Fruit fly (Drosophila melanogaster) whole organism, wandering third instar larva: ENCODE measurements around the gene CG8032.
A peak's percentile ranks its signal among the peaks of the same experiment; 100 is the strongest.

Source experiments
- Abd-B ChIP-seq: fragments of >200 bp; optimal IDR thresholded peaks from 2 replicates; lab custom pipeline; 2017; ENCODE audit warnings: missing biosample characterization, missing genetic modification characterization
- CG32264 ChIP-seq: fragments of 200-800 bp; sonication (Bioruptor generic); optimal IDR thresholded peaks from 2 replicates; lab custom pipeline; 2016; ENCODE audit warnings: missing biosample characterization, missing genetic modification characterization
- CG9705 ChIP-seq: fragments of 200-800 bp; sonication (Bioruptor generic); optimal IDR thresholded peaks from 2 replicates; lab custom pipeline; 2018; ENCODE audit warnings: missing biosample characterization, mild to moderate bottlenecking, missing genetic modification characterization
- CrebA ChIP-seq: fragments of 200-800 bp; sonication (Bioruptor generic); optimal IDR thresholded peaks from 2 replicates; lab custom pipeline; 2016; ENCODE audit warnings: missing biosample characterization, mild to moderate bottlenecking, missing genetic modification characterization, borderline replicate concordance
- Dfd ChIP-seq: fragments of >200 bp; optimal IDR thresholded peaks from 2 replicates; lab custom pipeline; 2017; ENCODE audit warnings: missing biosample characterization, missing genetic modification characterization
- Dif ChIP-seq: fragments of 200-275, 200-300 bp; sonication (Bioruptor generic); optimal IDR thresholded peaks from 2 replicates; lab custom pipeline; 2018; ENCODE audit warnings: missing biosample characterization, missing genetic modification characterization; ENCODE audit not compliant: partially characterized antibody
- GATAd ChIP-seq: sonication (Bioruptor generic); optimal IDR thresholded peaks from 2 replicates; lab custom pipeline; 2016; ENCODE audit warnings: missing biosample characterization, missing genetic modification characterization
- HLH106 ChIP-seq: fragments of 200-800 bp; optimal IDR thresholded peaks from 3 replicates; lab custom pipeline; 2019; ENCODE audit warnings: missing biosample characterization, mild to moderate bottlenecking, missing genetic modification characterization, moderate library complexity
- Hnf4 ChIP-seq: fragments of 200-800 bp; sonication (Bioruptor generic); optimal IDR thresholded peaks from 2 replicates; lab custom pipeline; 2016; ENCODE audit warnings: missing biosample characterization, mild to moderate bottlenecking, missing genetic modification characterization
- Hr78 ChIP-seq: fragments of >200 bp; optimal IDR thresholded peaks from 2 replicates; lab custom pipeline; 2017; ENCODE audit warnings: missing biosample characterization, missing genetic modification characterization
- Hr83 ChIP-seq: fragments of 200-300 bp; sonication (Bioruptor generic); optimal IDR thresholded peaks from 2 replicates; lab custom pipeline; 2016; ENCODE audit warnings: missing biosample characterization, mild to moderate bottlenecking, missing genetic modification characterization, moderate library complexity; ENCODE audit not compliant: poor library complexity, severe bottlenecking
- Jra ChIP-seq: sonication (Bioruptor generic); optimal IDR thresholded peaks from 2 replicates; lab custom pipeline; 2016; ENCODE audit warnings: missing biosample characterization, missing genetic modification characterization
- Mio ChIP-seq: sonication (Bioruptor generic); optimal IDR thresholded peaks from 2 replicates; lab custom pipeline; 2016; ENCODE audit warnings: missing biosample characterization, missing genetic modification characterization
- Myc ChIP-seq: fragments of >200 bp; optimal IDR thresholded peaks from 2 replicates; lab custom pipeline; 2017
- N ChIP-seq: fragments of >200 bp; optimal IDR thresholded peaks from 2 replicates; lab custom pipeline; 2018; ENCODE audit warnings: missing biosample characterization, missing external identifiers, missing genetic modification characterization
- OdsH ChIP-seq: fragments of 200-800 bp; sonication (Bioruptor generic); optimal IDR thresholded peaks from 2 replicates; lab custom pipeline; 2016; ENCODE audit warnings: missing biosample characterization, mild to moderate bottlenecking, missing genetic modification characterization
- Rel ChIP-seq, 2 experiments: fragments of 200-800 bp; sonication (Bioruptor generic) in 1 of 2; optimal IDR thresholded peaks; 2 replicates in 1 of 2; 3 replicates in 1 of 2; lab custom pipeline; 2016 to 2019; ENCODE audit warnings: mild to moderate bottlenecking in 2 of 2, missing biosample characterization in 2 of 2, missing genetic modification characterization in 2 of 2, moderate library complexity in 1 of 2
- Sp1 ChIP-seq: fragments of 200-800 bp; sonication (Bioruptor generic); optimal IDR thresholded peaks from 3 replicates; lab custom pipeline; 2019; ENCODE audit warnings: missing biosample characterization, mild to moderate bottlenecking, missing genetic modification characterization, moderate library complexity
- Vsx2 ChIP-seq: fragments of 200-300, 225-300 bp; sonication (Bioruptor generic); optimal IDR thresholded peaks from 2 replicates; lab custom pipeline; 2018; ENCODE audit warnings: missing biosample characterization, missing genetic modification characterization; ENCODE audit not compliant: partially characterized antibody
- br ChIP-seq: fragments of 200-800 bp; sonication (Bioruptor generic); optimal IDR thresholded peaks from 2 replicates; lab custom pipeline; 2016; ENCODE audit warnings: missing biosample characterization, missing genetic modification characterization
- brk ChIP-seq: fragments of 200-800 bp; sonication (Bioruptor generic); optimal IDR thresholded peaks from 2 replicates; lab custom pipeline; 2016; ENCODE audit warnings: missing biosample characterization, mild to moderate bottlenecking, missing genetic modification characterization
- dl ChIP-seq, 2 experiments: fragments of 175-275, 200-275 bp in 1 of 2; fragments of 200-275 bp in 1 of 2; sonication (Bioruptor generic); optimal IDR thresholded peaks; lab custom pipeline; 2018; ENCODE audit warnings: mild to moderate bottlenecking in 2 of 2, missing biosample characterization in 2 of 2, missing genetic modification characterization in 2 of 2, moderate library complexity in 2 of 2; ENCODE audit not compliant: partially characterized antibody in 2 of 2, insufficient read depth in 1 of 2
- dmrt93B ChIP-seq: fragments of 200-800 bp; sonication (Bioruptor generic); optimal IDR thresholded peaks from 2 replicates; lab custom pipeline; 2018; ENCODE audit warnings: missing biosample characterization, mild to moderate bottlenecking, missing genetic modification characterization
- dsf ChIP-seq: sonication (Bioruptor generic); optimal IDR thresholded peaks from 2 replicates; lab custom pipeline; 2016; ENCODE audit warnings: missing biosample characterization, missing genetic modification characterization, borderline replicate concordance
- ey ChIP-seq: fragments of 200-800 bp; sonication (Bioruptor generic); optimal IDR thresholded peaks from 2 replicates; lab custom pipeline; 2016; ENCODE audit warnings: missing biosample characterization, missing genetic modification characterization
- foxo ChIP-seq, 2 experiments: fragments of 200-800 bp; sonication (Bioruptor generic); optimal IDR thresholded peaks; 2 replicates in 1 of 2; 3 replicates in 1 of 2; lab custom pipeline; 2016 to 2017; ENCODE audit warnings: missing biosample characterization in 2 of 2, missing genetic modification characterization in 2 of 2
- fru ChIP-seq: fragments of 200-800 bp; sonication (Bioruptor generic); optimal IDR thresholded peaks from 3 replicates; lab custom pipeline; 2016; ENCODE audit warnings: missing biosample characterization, mild to moderate bottlenecking, missing genetic modification characterization
- h ChIP-seq: fragments of 200-800 bp; sonication (Bioruptor generic); optimal IDR thresholded peaks from 3 replicates; lab custom pipeline; 2016; ENCODE audit warnings: missing biosample characterization, mild to moderate bottlenecking, missing genetic modification characterization
- jim ChIP-seq: fragments of 175-275, 200-325 bp; sonication (Bioruptor generic); optimal IDR thresholded peaks from 2 replicates; lab custom pipeline; 2016; ENCODE audit warnings: missing biosample characterization, mild to moderate bottlenecking, missing genetic modification characterization
- lola ChIP-seq: fragments of >200 bp; optimal IDR thresholded peaks from 2 replicates; lab custom pipeline; 2017; ENCODE audit warnings: missing biosample characterization, missing genetic modification characterization
- pan ChIP-seq: fragments of >200 bp; optimal IDR thresholded peaks from 2 replicates; lab custom pipeline; 2017
- psq ChIP-seq: fragments of 200-800 bp; sonication (Bioruptor generic); optimal IDR thresholded peaks from 3 replicates; lab custom pipeline; 2017; ENCODE audit warnings: missing biosample characterization, mild to moderate bottlenecking, missing genetic modification characterization, moderate library complexity
- rgr ChIP-seq: fragments of 200-800 bp; sonication (Bioruptor generic); optimal IDR thresholded peaks from 3 replicates; lab custom pipeline; 2016; ENCODE audit warnings: missing biosample characterization, mild to moderate bottlenecking, missing genetic modification characterization
- sage ChIP-seq: fragments of 200-800 bp; sonication (Bioruptor generic); optimal IDR thresholded peaks from 2 replicates; lab custom pipeline; 2016; ENCODE audit warnings: missing biosample characterization, mild to moderate bottlenecking, missing genetic modification characterization
- sv ChIP-seq: fragments of 200-800 bp; sonication (Bioruptor generic); optimal IDR thresholded peaks from 3 replicates; lab custom pipeline; 2016; ENCODE audit warnings: missing biosample characterization, missing genetic modification characterization
- tai ChIP-seq: sonication (Bioruptor generic); optimal IDR thresholded peaks from 2 replicates; lab custom pipeline; 2016; ENCODE audit warnings: missing biosample characterization, missing genetic modification characterization
- usp ChIP-seq: fragments of >200 bp; optimal IDR thresholded peaks from 2 replicates; lab custom pipeline; 2017; ENCODE audit warnings: missing biosample characterization, missing genetic modification characterization
- woc ChIP-seq: sonication (Bioruptor generic); optimal IDR thresholded peaks from 2 replicates; lab custom pipeline; 2016; ENCODE audit warnings: missing biosample characterization, mild to moderate bottlenecking, missing genetic modification characterization

Gene CG8032

dm6 chr3R:8668024-8668856 is 4.3 kb downstream of the CG8032 start:
- no peak for TF ChIP-seq Abd-B (GFP tag; lab: Kevin White, UChicago)
- no peak for TF ChIP-seq Mio
- TF ChIP-seq sage = no peak
- TF ChIP-seq Jra = no peak
- TF ChIP-seq psq (GFP tag; lab: Kevin White, UChicago) = no peak
- peak in 1 of 2 experiments; percentile 4 for TF ChIP-seq dl (GFP tag; optimal IDR thresholded peaks at IDR 0.05; lab: Kevin White, UChicago; ENCODE audit: insufficient read depth in 1 of 2, partially characterized antibody in 2 of 2)
- no peak for TF ChIP-seq lola (GFP tag; lab: Kevin White, UChicago)
- TF ChIP-seq dsf (GFP tag; lab: Kevin White, UChicago) = no peak
- TF ChIP-seq, all 38 proteins: peak for 1

- peak; percentile 89 for TF ChIP-seq dmrt93B (GFP tag; lab: Kevin White, UChicago)
- peak; percentile 98 for TF ChIP-seq rgr
- peak; percentile 96 for TF ChIP-seq brk
- peak; percentile 96 for TF ChIP-seq sv (GFP tag; lab: Kevin White, UChicago)
- peak; percentile 85 for TF ChIP-seq dsf (GFP tag; lab: Kevin White, UChicago)
- peak; percentile 95 for TF ChIP-seq sage
- TF ChIP-seq woc (GFP tag; lab: Kevin White, UChicago) = peak; percentile 98
- TF ChIP-seq OdsH = peak; percentile 99
- TF ChIP-seq Mio = peak; percentile 90
- TF ChIP-seq Jra = peak; percentile 95
- TF ChIP-seq Sp1 (GFP tag; lab: Kevin White, UChicago) = peak; percentile 97
- peak in 1 of 2 experiments; percentile 16 for TF ChIP-seq dl (GFP tag; optimal IDR thresholded peaks at IDR 0.05; lab: Kevin White, UChicago; ENCODE audit: insufficient read depth in 1 of 2, partially characterized antibody in 2 of 2)
- TF ChIP-seq lola (GFP tag; lab: Kevin White, UChicago) = no peak
- peak; percentile 98 for TF ChIP-seq ey
- peak; percentile 97 for TF ChIP-seq Hnf4
- peak; percentile 98 for TF ChIP-seq br (GFP tag; lab: Kevin White, UChicago)
- no peak for TF ChIP-seq Abd-B (GFP tag; lab: Kevin White, UChicago)
- no peak for TF ChIP-seq Dfd (GFP tag; lab: Kevin White, UChicago)
- TF ChIP-seq jim (GFP tag; lab: Kevin White, UChicago) = no peak
- TF ChIP-seq pan (lab: Kevin White, UChicago) = no peak
- no peak for TF ChIP-seq N
- peak; percentile 10 for TF ChIP-seq Hr83 (GFP tag; lab: Kevin White, UChicago)
- TF ChIP-seq Dif (GFP tag; lab: Kevin White, UChicago) = peak; percentile 80
- no peak for TF ChIP-seq Vsx2 (GFP tag; lab: Kevin White, UChicago)
- TF ChIP-seq HLH106 (tag; lab: Kevin White, UChicago) = peak; percentile 96
- no peak for TF ChIP-seq usp (GFP tag; lab: Kevin White, UChicago)
- peak; percentile 92 for TF ChIP-seq CG9705 (GFP tag; lab: Kevin White, UChicago)
- peak; percentile 94 for TF ChIP-seq psq (GFP tag; lab: Kevin White, UChicago)
- TF ChIP-seq CG32264 (GFP tag; lab: Kevin White, UChicago) = peak; percentile 93
- no peak for TF ChIP-seq Hr78 (GFP tag; lab: Kevin White, UChicago)
- TF ChIP-seq GATAd (GFP tag; lab: Kevin White, UChicago) = no peak
- peak; percentile 99 for TF ChIP-seq h (GFP tag; lab: Kevin White, UChicago)
- peak; percentile 92 to 99 for TF ChIP-seq foxo (GFP tag; optimal IDR thresholded peaks at IDR 0.05; lab: Kevin White, UChicago)
- no peak for TF ChIP-seq tai
- TF ChIP-seq fru = peak; percentile 98
- peak; percentile 88 for TF ChIP-seq Rel (GFP tag; optimal IDR thresholded peaks at IDR 0.05; lab: Kevin White, UChicago)
- peak; percentile 86 for TF ChIP-seq Rel (tag; optimal IDR thresholded peaks at IDR 0.05; lab: Kevin White, UChicago)
- peak; percentile 96 for TF ChIP-seq CrebA (GFP tag; lab: Kevin White, UChicago)
- peak; percentile 17 for TF ChIP-seq Myc (lab: Kevin White, UChicago)
These were observed 5.3 kb downstream of the CG8032 start for dm6 chr3R:8669029-8669707.
